Comparison of ENCODE assay signal across 4 worm cellular contexts in genomic region chrII:13334966-13335698, ce11.
A peak's percentile ranks its signal among the peaks of the same experiment; 100 is the strongest.
TF ChIP-seq lines count a peak whose summit lies in the region.

No protein-coding gene starts in this region.

TF ChIP-seq in whole organism, L2 larva, 48 proteins besides CTCF, POLR2A, EP300 and RAD21 (continues in another document):
- peak; percentile 83 for TF ChIP-seq sem-4 (tag; optimal IDR thresholded peaks at IDR 0.05; lab: Kevin White, UChicago)
- TF ChIP-seq F13H6.1 (tag; optimal IDR thresholded peaks at IDR 0.05; lab: Kevin White, UChicago), result peak; percentile 99
- peak; percentile 81 for TF ChIP-seq nhr-25 (tag; optimal IDR thresholded peaks at IDR 0.05; lab: Kevin White, UChicago)
- peak; percentile 89 for TF ChIP-seq sma-9 (GFP tag; optimal IDR thresholded peaks at IDR 0.05; lab: Kevin White, UChicago)
- peak; percentile 61 for TF ChIP-seq sma-9 (tag; optimal IDR thresholded peaks at IDR 0.05; lab: Kevin White, UChicago)
- TF ChIP-seq sma-3 (GFP tag; optimal IDR thresholded peaks at IDR 0.05; lab: Kevin White, UChicago), result peak; percentile 65
- no peak for TF ChIP-seq skn-1 (tag; optimal IDR thresholded peaks at IDR 0.05; lab: Kevin White, UChicago)
- TF ChIP-seq unc-55 (GFP tag; optimal IDR thresholded peaks at IDR 0.05; lab: Kevin White, UChicago), result peak; percentile 76
- TF ChIP-seq nhr-237 (tag; optimal IDR thresholded peaks at IDR 0.05; lab: Kevin White, UChicago), result no peak
- TF ChIP-seq nhr-12 (tag; optimal IDR thresholded peaks at IDR 0.05; lab: Kevin White, UChicago), result no peak
- TF ChIP-seq nhr-129 (tag; optimal IDR thresholded peaks at IDR 0.05; lab: Kevin White, UChicago), result peak; percentile 82
- peak; percentile 70 for TF ChIP-seq egl-27 (tag; optimal IDR thresholded peaks at IDR 0.05; lab: Kevin White, UChicago)
- no peak for TF ChIP-seq nhr-11 (tag; optimal IDR thresholded peaks at IDR 0.05; lab: Kevin White, UChicago)
- TF ChIP-seq nhr-23 (tag; optimal IDR thresholded peaks at IDR 0.05; lab: Kevin White, UChicago), result no peak
- peak; percentile 86 for TF ChIP-seq lin-13 (GFP tag; optimal IDR thresholded peaks at IDR 0.05; lab: Kevin White, UChicago)
- peak; percentile 83 for TF ChIP-seq Y55F3AM.14 (GFP tag; optimal IDR thresholded peaks at IDR 0.05; lab: Kevin White, UChicago)
- peak; percentile 25 for TF ChIP-seq nhr-10 (tag; optimal IDR thresholded peaks at IDR 0.05; lab: Kevin White, UChicago)
- peak; percentile 73 for TF ChIP-seq lin-11 (tag; optimal IDR thresholded peaks at IDR 0.05; lab: Kevin White, UChicago)
- TF ChIP-seq mdl-1 (tag; optimal IDR thresholded peaks at IDR 0.05; lab: Kevin White, UChicago), result peak; percentile 61 to 70
- peak; percentile 23 for TF ChIP-seq blmp-1 (tag; optimal IDR thresholded peaks at IDR 0.05; lab: Kevin White, UChicago; ENCODE audit: insufficient read depth)
- peak; percentile 87 for TF ChIP-seq zag-1 (tag; optimal IDR thresholded peaks at IDR 0.05; lab: Kevin White, UChicago)
- TF ChIP-seq C34F6.9 (tag; optimal IDR thresholded peaks at IDR 0.05; lab: Kevin White, UChicago), result peak; percentile 85
- peak; percentile 88 for TF ChIP-seq fos-1 (tag; optimal IDR thresholded peaks at IDR 0.05; lab: Kevin White, UChicago)

TF ChIP-seq in whole organism, L4 larva, 104 proteins besides CTCF, POLR2A, EP300 and RAD21 (continues in another document):
- TF ChIP-seq ceh-32 (tag; optimal IDR thresholded peaks at IDR 0.05; lab: Kevin White, UChicago; ENCODE audit: poor library complexity) (peak; percentile 60), unc-130 (GFP tag; optimal IDR thresholded peaks at IDR 0.05; lab: Kevin White, UChicago) (no peak), ceh-28 (tag; optimal IDR thresholded peaks at IDR 0.05; lab: Kevin White, UChicago) (peak; percentile 84), dmd-6 (GFP tag; IDR thresholded peaks at IDR 0.05; lab: Robert Waterston, UW) (peak; percentile 75), D1046.2 (GFP tag; IDR thresholded peaks at IDR 0.05; lab: Robert Waterston, UW) (no peak), ZK546.5 (tag; optimal IDR thresholded peaks at IDR 0.05; lab: Kevin White, UChicago) (no peak), snpc-1.2 (GFP tag; IDR thresholded peaks at IDR 0.05; lab: Robert Waterston, UW) (no peak; the same call in 1 of the 2 replicates), zfp-3 (GFP tag; conservative IDR thresholded peaks at IDR 0.05; lab: Robert Waterston, UW) (0 out of 2 replicates have a peak, but pooled peaks have one; percentile 18), duxl-1 (tag; optimal IDR thresholded peaks at IDR 0.05; lab: Kevin White, UChicago; ENCODE audit: poor library complexity) (peak; percentile 5), saeg-2 (GFP tag; IDR thresholded peaks at IDR 0.05; lab: Robert Waterston, UW) (no peak), nhr-10 (tag; optimal IDR thresholded peaks at IDR 0.05; lab: Kevin White, UChicago) (peak; percentile 29), F37D6.2 (tag; optimal IDR thresholded peaks at IDR 0.05; lab: Kevin White, UChicago) (peak; percentile 81), spr-3 (GFP tag; optimal IDR thresholded peaks at IDR 0.05; lab: Kevin White, UChicago) (no peak), ama-1 (optimal IDR thresholded peaks at IDR 0.05; lab: Kevin White, UChicago) (no peak), sdz-12 (GFP tag; optimal IDR thresholded peaks at IDR 0.05; lab: Kevin White, UChicago) (no peak), fkh-10 (GFP tag; optimal IDR thresholded peaks at IDR 0.05; lab: Kevin White, UChicago) (peak; percentile 73), lim-7 (GFP tag; IDR thresholded peaks at IDR 0.05; lab: Robert Waterston, UW) (no peak), T26A8.4 (GFP tag; IDR thresholded peaks at IDR 0.05; lab: Robert Waterston, UW) (peak; percentile 69; the same call in 1 of the 2 replicates), daf-12 (tag; optimal IDR thresholded peaks at IDR 0.05; lab: Kevin White, UChicago) (no peak), dpl-1 (GFP tag; optimal IDR thresholded peaks at IDR 0.05; lab: Kevin White, UChicago) (peak; percentile 48), php-3 (GFP tag; IDR thresholded peaks at IDR 0.05; lab: Robert Waterston, UW) (peak; percentile 58), ZK337.2 (GFP tag; IDR thresholded peaks at IDR 0.05; lab: Robert Waterston, UW) (no peak), Y48G9A.11 (GFP tag; IDR thresholded peaks at IDR 0.05; lab: Robert Waterston, UW) (no peak), lin-39 (tag; optimal IDR thresholded peaks at IDR 0.05; lab: Kevin White, UChicago) (no peak)

TF ChIP-seq in whole organism, late embryonic, 69 proteins besides CTCF, POLR2A, EP300 and RAD21 (continues in another document):
- no peak for TF ChIP-seq elt-4 (tag; optimal IDR thresholded peaks at IDR 0.05; lab: Kevin White, UChicago)
- TF ChIP-seq hlh-15 (tag; optimal IDR thresholded peaks at IDR 0.05; lab: Kevin White, UChicago), result no peak
- TF ChIP-seq fax-1 (tag; optimal IDR thresholded peaks at IDR 0.05; lab: Kevin White, UChicago), result no peak
- TF ChIP-seq ets-4 (tag; optimal IDR thresholded peaks at IDR 0.05; lab: Kevin White, UChicago), result peak; percentile 15
- TF ChIP-seq fkh-6 (tag; optimal IDR thresholded peaks at IDR 0.05; lab: Kevin White, UChicago), result no peak
- TF ChIP-seq ceh-24 (tag; optimal IDR thresholded peaks at IDR 0.05; lab: Kevin White, UChicago), result no peak
- peak; percentile 69 for TF ChIP-seq hlh-30 (tag; optimal IDR thresholded peaks at IDR 0.05; lab: Kevin White, UChicago; ENCODE audit: insufficient read depth)
- TF ChIP-seq ttx-3 (tag; optimal IDR thresholded peaks at IDR 0.05; lab: Kevin White, UChicago), result no peak
- TF ChIP-seq ceh-34 (tag; optimal IDR thresholded peaks at IDR 0.05; lab: Kevin White, UChicago), result peak; percentile 94
- TF ChIP-seq K09A11.1 (tag; optimal IDR thresholded peaks at IDR 0.05; lab: Kevin White, UChicago; ENCODE audit: insufficient read depth), result peak; percentile 50
- TF ChIP-seq mec-3 (tag; optimal IDR thresholded peaks at IDR 0.05; lab: Kevin White, UChicago; ENCODE audit: borderline replicate concordance), result no peak
- no peak for TF ChIP-seq ceh-45 (GFP tag; IDR thresholded peaks at IDR 0.05; lab: Robert Waterston, UW)
- peak; percentile 43 for TF ChIP-seq unc-86 (tag; optimal IDR thresholded peaks at IDR 0.05; lab: Kevin White, UChicago)
- no peak for TF ChIP-seq pag-3 (tag; optimal IDR thresholded peaks at IDR 0.05; lab: Kevin White, UChicago; ENCODE audit: borderline replicate concordance)
- peak; percentile 57 for TF ChIP-seq hlh-8 (tag; optimal IDR thresholded peaks at IDR 0.05; lab: Kevin White, UChicago)
- TF ChIP-seq sox-2 (GFP tag; IDR thresholded peaks at IDR 0.05; lab: Robert Waterston, UW), result peak; percentile 16; the same call in 1 of the 2 replicates
- TF ChIP-seq che-1 (tag; optimal IDR thresholded peaks at IDR 0.05; lab: Kevin White, UChicago), result no peak
- TF ChIP-seq rnt-1 (tag; optimal IDR thresholded peaks at IDR 0.05; lab: Kevin White, UChicago), result peak; percentile 85
- no peak for TF ChIP-seq npax-4 (tag; optimal IDR thresholded peaks at IDR 0.05; lab: Kevin White, UChicago)
- TF ChIP-seq ceh-19 (GFP tag; optimal IDR thresholded peaks at IDR 0.05; lab: Kevin White, UChicago), result peak; percentile 63
- peak; percentile 26 for TF ChIP-seq dmd-4 (tag; optimal IDR thresholded peaks at IDR 0.05; lab: Kevin White, UChicago; ENCODE audit: borderline replicate concordance)
- peak; percentile 69 for TF ChIP-seq ztf-16 (tag; optimal IDR thresholded peaks at IDR 0.05; lab: Kevin White, UChicago)
- peak; percentile 48 for TF ChIP-seq unc-55 (GFP tag; optimal IDR thresholded peaks at IDR 0.05; lab: Kevin White, UChicago)
- TF ChIP-seq sdc-2 (tag; optimal IDR thresholded peaks at IDR 0.05; lab: Kevin White, UChicago), result peak; percentile 35
- TF ChIP-seq elt-2 (tag; optimal IDR thresholded peaks at IDR 0.05; lab: Kevin White, UChicago), result no peak

TF ChIP-seq in whole organism, mixed stage, embryonic, 35 proteins besides CTCF, POLR2A, EP300 and RAD21 (continues in another document):
- peak; percentile 30 for TF ChIP-seq hlh-1 (tag; optimal IDR thresholded peaks at IDR 0.05; lab: Kevin White, UChicago)
- peak; percentile 61 for TF ChIP-seq nhr-2 (tag; optimal IDR thresholded peaks at IDR 0.05; lab: Kevin White, UChicago)
- no peak for TF ChIP-seq tbx-8 (GFP tag; optimal IDR thresholded peaks at IDR 0.05; lab: Kevin White, UChicago)
- TF ChIP-seq flh-1 (GFP tag; optimal IDR thresholded peaks at IDR 0.05; lab: Kevin White, UChicago), result no peak
- TF ChIP-seq ces-1 (GFP tag; optimal IDR thresholded peaks at IDR 0.05; lab: Kevin White, UChicago), result peak; percentile 63
- no peak for TF ChIP-seq elt-3 (tag; optimal IDR thresholded peaks at IDR 0.05; lab: Kevin White, UChicago)
- no peak for TF ChIP-seq blmp-1 (tag; optimal IDR thresholded peaks at IDR 0.05; lab: Kevin White, UChicago)
- TF ChIP-seq drap-1 (GFP tag; optimal IDR thresholded peaks at IDR 0.05; lab: Kevin White, UChicago), result peak; percentile 87
- peak; percentile 69 for TF ChIP-seq mls-2 (tag; optimal IDR thresholded peaks at IDR 0.05; lab: Kevin White, UChicago)
- TF ChIP-seq nhr-28 (tag; optimal IDR thresholded peaks at IDR 0.05; lab: Kevin White, UChicago), result no peak
- TF ChIP-seq unc-39 (tag; optimal IDR thresholded peaks at IDR 0.05; lab: Kevin White, UChicago), result peak; percentile 20
- no peak for TF ChIP-seq ceh-43 (GFP tag; optimal IDR thresholded peaks at IDR 0.05; lab: Kevin White, UChicago)
- TF ChIP-seq pha-4 (tag; optimal IDR thresholded peaks at IDR 0.05; lab: Kevin White, UChicago), result peak; percentile 50
- peak; percentile 66 for TF ChIP-seq mep-1 (tag; optimal IDR thresholded peaks at IDR 0.05; lab: Kevin White, UChicago)
- no peak for TF ChIP-seq nhr-12 (tag; optimal IDR thresholded peaks at IDR 0.05; lab: Kevin White, UChicago)
- TF ChIP-seq nhr-76 (tag; optimal IDR thresholded peaks at IDR 0.05; lab: Kevin White, UChicago), result no peak
- peak; percentile 94 for TF ChIP-seq unc-120 (tag; optimal IDR thresholded peaks at IDR 0.05; lab: Kevin White, UChicago; ENCODE audit: poor library complexity, severe bottlenecking)
- peak; percentile 47 for TF ChIP-seq nhr-237 (tag; optimal IDR thresholded peaks at IDR 0.05; lab: Kevin White, UChicago)
- TF ChIP-seq M03D4.4 (tag; optimal IDR thresholded peaks at IDR 0.05; lab: Kevin White, UChicago), result peak; percentile 75
- peak; percentile 63 for TF ChIP-seq lin-32 (GFP tag; optimal IDR thresholded peaks at IDR 0.05; lab: Kevin White, UChicago)
- peak; percentile 37 for TF ChIP-seq sem-2 (GFP tag; optimal IDR thresholded peaks at IDR 0.05; lab: Kevin White, UChicago)
- TF ChIP-seq elt-1 (tag; optimal IDR thresholded peaks at IDR 0.05; lab: Kevin White, UChicago; ENCODE audit: borderline replicate concordance, insufficient read depth), result no peak
- TF ChIP-seq zip-8 (tag; optimal IDR thresholded peaks at IDR 0.05; lab: Kevin White, UChicago), result no peak
- peak; percentile 2 for TF ChIP-seq ceh-39 (tag; optimal IDR thresholded peaks at IDR 0.05; lab: Kevin White, UChicago)
- peak; percentile 11 for TF ChIP-seq ceh-83 (GFP tag; optimal IDR thresholded peaks at IDR 0.05; lab: Kevin White, UChicago)
- no peak for TF ChIP-seq bed-3 (GFP tag; optimal IDR thresholded peaks at IDR 0.05; lab: Kevin White, UChicago)
- TF ChIP-seq sptf-1 (tag; optimal IDR thresholded peaks at IDR 0.05; lab: Kevin White, UChicago), result peak; percentile 81
- TF ChIP-seq ham-2 (GFP tag; optimal IDR thresholded peaks at IDR 0.05; lab: Kevin White, UChicago), result peak; percentile 98
- TF ChIP-seq cnd-1 (tag; optimal IDR thresholded peaks at IDR 0.05; lab: Kevin White, UChicago), result peak; percentile 60
